Worm (Caenorhabditis elegans) whole organism, young adult: ENCODE measurements around the gene nspb-2.

Experiments used
- K11D2.4 ChIP-seq: fragments of 200-800 bp; sonication (Bioruptor generic); IDR thresholded peaks from 2 replicates; pipeline ENCODE4 v1.3.6; 2022; ENCODE audit warnings: missing genetic modification reagents, missing genetic modification characterization, missing compliant biosample characterization
- Y95B8A.8 ChIP-seq: fragments of 200-800 bp; sonication (Bioruptor generic); IDR thresholded peaks from 2 replicates; pipeline ENCODE4 v1.3.6; 2022; ENCODE audit warnings: missing genetic modification reagents, missing genetic modification characterization, missing compliant biosample characterization
- ZK185.1 ChIP-seq: sonication (generic microtip); optimal IDR thresholded peaks from 2 replicates; lab custom pipeline; 2016; ENCODE audit warnings: mild to moderate bottlenecking, missing genetic modification characterization, missing compliant biosample characterization; ENCODE audit not compliant: poor library complexity, severe bottlenecking
- mcd-1 ChIP-seq: fragments of 200-800 bp; sonication (Bioruptor generic); IDR thresholded peaks from 2 replicates; pipeline ENCODE4 v1.3.6; 2022; ENCODE audit warnings: missing genetic modification reagents, missing genetic modification characterization, missing compliant biosample characterization
- nhr-179 ChIP-seq: sonication (generic microtip); optimal IDR thresholded peaks from 2 replicates; lab custom pipeline; 2016; ENCODE audit warnings: mild to moderate bottlenecking, missing genetic modification characterization, missing compliant biosample characterization
- rpc-1 ChIP-seq, 2 experiments: fragments of 150-350 bp in 1 of 2; sonication (generic microtip) in 1 of 2; optimal IDR thresholded peaks; 2 replicates each; lab custom pipeline; 2014 to 2018; ENCODE audit warnings: missing biosample characterization in 1 of 2, missing genetic modification characterization in 1 of 2, missing genetic modification reagents in 1 of 2, missing genotype in 1 of 2
- snpc-4 ChIP-seq, 5 experiments: fragments of 150-350 bp in 1 of 5; sonication (generic microtip) in 4 of 5; optimal IDR thresholded peaks; 2 replicates each; lab custom pipeline; 2014 to 2018; ENCODE audit warnings: missing genetic modification characterization in 5 of 5, missing biosample characterization in 3 of 5, antibody characterized with exemption in 2 of 5, mild to moderate bottlenecking in 2 of 5, missing compliant biosample characterization in 2 of 5, missing genotype in 2 of 5, moderate library complexity in 2 of 5, missing genetic modification reagents in 1 of 5

DNA sequence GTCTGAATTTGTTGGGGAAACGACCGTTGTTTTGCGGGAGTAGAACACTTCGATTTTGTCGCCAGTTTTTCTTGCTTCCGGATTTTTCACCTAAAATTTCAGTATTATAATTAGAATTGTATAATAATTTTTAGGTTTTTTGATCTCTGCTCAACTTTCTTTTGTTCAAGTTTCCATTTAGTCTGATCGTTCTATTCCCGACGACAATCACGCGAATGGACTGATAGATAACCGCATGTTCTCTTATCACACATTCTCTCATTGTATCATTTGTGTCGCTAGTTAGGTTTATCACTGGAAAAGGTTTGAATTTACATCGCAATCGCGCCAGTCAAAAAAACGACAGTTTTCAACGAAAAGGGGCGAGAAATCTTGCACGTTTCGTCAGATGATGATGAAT, 36.6 kb upstream of the nspb-2 start:
- TF ChIP-seq mcd-1 (GFP tag; lab: Robert Waterston, UW) (no peak), rpc-1 (optimal IDR thresholded peaks at IDR 0.05; lab: Kevin White, UChicago) (no peak), rpc-1 (tag; optimal IDR thresholded peaks at IDR 0.05; lab: Kevin White, UChicago) (no peak), snpc-4 (GFP tag; optimal IDR thresholded peaks at IDR 0.05; lab: Kevin White, UChicago) (no peak), snpc-4 (tag; optimal IDR thresholded peaks at IDR 0.05; lab: Kevin White, UChicago) (no peak), nhr-179 (tag; lab: Kevin White, UChicago) (no peak), Y95B8A.8 (GFP tag; lab: Robert Waterston, UW) (0 out of 2 replicates have a peak, but pooled peaks have one; percentile 46), ZK185.1 (no peak), K11D2.4 (no peak)
